Worm (Caenorhabditis elegans): Measurements from ENCODE around the gene C47A4.5.

Gene C47A4.5

ce11 chrIV:13777480-13777879 lies 32.0 kb downstream of the C47A4.5 start, which contains the start of gene rpl-18 (continued):
- peak; percentile 40 for TF ChIP-seq F13H6.1 (tag; optimal IDR thresholded peaks at IDR 0.05)
- TF ChIP-seq lin-39 (tag; optimal IDR thresholded peaks at IDR 0.05), result no peak
- peak; percentile 27 for TF ChIP-seq sem-4 (tag; optimal IDR thresholded peaks at IDR 0.05)
- TF ChIP-seq egl-27 (tag; optimal IDR thresholded peaks at IDR 0.05), result no peak

ce11 chrIV:13778710-13779109 lies 33.2 kb downstream of the C47A4.5 start, which contains the start of gene gly-10:
TSS of gene gly-10 (plus strand) at chrIV:13779096.
- no peak for TF ChIP-seq lsy-2 (tag; optimal IDR thresholded peaks at IDR 0.05)
- TF ChIP-seq ama-1 (optimal IDR thresholded peaks at IDR 0.05), result peak; percentile 9

ce11 chrIV:13782319-13782718 lies 36.8 kb downstream of the C47A4.5 start:
- no peak for TF ChIP-seq dmd-4 (tag; optimal IDR thresholded peaks at IDR 0.05)
- no peak for TF ChIP-seq unc-62 (GFP tag; optimal IDR thresholded peaks at IDR 0.05)
- no peak for TF ChIP-seq blmp-1 (tag; optimal IDR thresholded peaks at IDR 0.05; ENCODE audit: insufficient read depth)
- TF ChIP-seq Y55F3AM.14 (GFP tag; optimal IDR thresholded peaks at IDR 0.05), result no peak
- no peak for TF ChIP-seq elt-1 (tag; optimal IDR thresholded peaks at IDR 0.05)
- TF ChIP-seq ztf-4 (tag; optimal IDR thresholded peaks at IDR 0.05), result no peak

- TF ChIP-seq lsy-2 (tag; optimal IDR thresholded peaks at IDR 0.05) (peak in 1 of 2 experiments; percentile 76), mbf-1 (tag; optimal IDR thresholded peaks at IDR 0.05) (no peak), gmeb-1 (tag; optimal IDR thresholded peaks at IDR 0.05) (peak; percentile 12), unc-55 (GFP tag; optimal IDR thresholded peaks at IDR 0.05) (peak; percentile 62), nhr-129 (tag; optimal IDR thresholded peaks at IDR 0.05) (peak; percentile 77), crh-2 (tag; optimal IDR thresholded peaks at IDR 0.05) (peak; percentile 33), F13H6.1 (tag; optimal IDR thresholded peaks at IDR 0.05) (peak; percentile 2), sem-4 (tag; optimal IDR thresholded peaks at IDR 0.05) (no peak), C34F6.9 (tag; optimal IDR thresholded peaks at IDR 0.05) (peak; percentile 52)
Measured at ce11 chrIV:13783237-13784012, 37.9 kb downstream of the C47A4.5 start, which contains the start of gene iscu-1. TSS of gene iscu-1 (plus strand) at chrIV:13783962.

- TF ChIP-seq ama-1 (optimal IDR thresholded peaks at IDR 0.05), result peak; percentile 17
- no peak for TF ChIP-seq mbf-1 (tag; optimal IDR thresholded peaks at IDR 0.05)
- TF ChIP-seq nhr-129 (tag; optimal IDR thresholded peaks at IDR 0.05), result peak; percentile 44
Measured at ce11 chrIV:13784774-13785173, 39.3 kb downstream of the C47A4.5 start.

ce11 chrIV:13785545-13785944 lies 40.0 kb downstream of the C47A4.5 start, which contains the start of gene lact-9:
TSS of gene lact-9 (minus strand) at chrIV:13785645.
- TF ChIP-seq aly-2 (tag; optimal IDR thresholded peaks at IDR 0.05), result no peak
- TF ChIP-seq F13H6.1 (tag; optimal IDR thresholded peaks at IDR 0.05), result no peak
- no peak for TF ChIP-seq Y55F3AM.14 (GFP tag; optimal IDR thresholded peaks at IDR 0.05)
- TF ChIP-seq unc-55 (GFP tag; optimal IDR thresholded peaks at IDR 0.05), result no peak
- no peak for TF ChIP-seq elt-3 (tag; optimal IDR thresholded peaks at IDR 0.05)
- no peak for TF ChIP-seq unc-39 (tag; optimal IDR thresholded peaks at IDR 0.05)
- TF ChIP-seq lin-39 (tag; optimal IDR thresholded peaks at IDR 0.05), result no peak
- no peak for TF ChIP-seq dmd-4 (tag; optimal IDR thresholded peaks at IDR 0.05)

- TF ChIP-seq unc-55 (GFP tag; optimal IDR thresholded peaks at IDR 0.05) (peak; percentile 10), lsy-2 (tag; optimal IDR thresholded peaks at IDR 0.05) (no peak), crh-2 (tag; optimal IDR thresholded peaks at IDR 0.05) (peak; percentile 22), fos-1 (tag; optimal IDR thresholded peaks at IDR 0.05) (peak; percentile 58)
Measured at ce11 chrIV:13786690-13787089, 41.2 kb downstream of the C47A4.5 start, which contains the start of gene icap-1. TSS of gene icap-1 (minus strand) at chrIV:13786961.

ce11 chrIV:13788652-13789051 lies 43.1 kb downstream of the C47A4.5 start, which contains the start of the genes sas-6 and Y45F10D.7:
TSS of gene sas-6 (minus strand) at chrIV:13788731.
TSS of gene Y45F10D.7 (plus strand) at chrIV:13788907.
- peak; percentile 88 for TF ChIP-seq unc-55 (GFP tag; optimal IDR thresholded peaks at IDR 0.05)
- TF ChIP-seq mbf-1 (tag; optimal IDR thresholded peaks at IDR 0.05), result no peak
- TF ChIP-seq ceh-82 (tag; optimal IDR thresholded peaks at IDR 0.05), result no peak
- peak; percentile 73 for TF ChIP-seq crh-2 (tag; optimal IDR thresholded peaks at IDR 0.05)
- no peak for TF ChIP-seq R02D3.7 (tag; optimal IDR thresholded peaks at IDR 0.05)
- TF ChIP-seq lin-13 (GFP tag; optimal IDR thresholded peaks at IDR 0.05), result peak; percentile 61
- peak; percentile 11 for TF ChIP-seq sma-3 (GFP tag; optimal IDR thresholded peaks at IDR 0.05)
- TF ChIP-seq gmeb-1 (tag; optimal IDR thresholded peaks at IDR 0.05), result peak; percentile 86
- TF ChIP-seq unc-39 (tag; optimal IDR thresholded peaks at IDR 0.05), result no peak
- TF ChIP-seq mab-5 (tag; optimal IDR thresholded peaks at IDR 0.05), result peak; percentile 45
- TF ChIP-seq nhr-25 (tag; optimal IDR thresholded peaks at IDR 0.05), result peak; percentile 33
- no peak for TF ChIP-seq mdl-1 (tag; optimal IDR thresholded peaks at IDR 0.05)
- TF ChIP-seq lsy-2 (tag; optimal IDR thresholded peaks at IDR 0.05), result peak; percentile 95 to 99
- peak; percentile 77 for TF ChIP-seq C34F6.9 (tag; optimal IDR thresholded peaks at IDR 0.05)
- TF ChIP-seq snpc-4 (tag; optimal IDR thresholded peaks at IDR 0.05), result no peak
- peak; percentile 86 for TF ChIP-seq nhr-129 (tag; optimal IDR thresholded peaks at IDR 0.05)
- no peak for TF ChIP-seq ceh-16 (tag; optimal IDR thresholded peaks at IDR 0.05)
- TF ChIP-seq fos-1 (tag; optimal IDR thresholded peaks at IDR 0.05), result peak; percentile 17
- TF ChIP-seq peb-1 (tag; optimal IDR thresholded peaks at IDR 0.05), result no peak
- no peak for TF ChIP-seq lin-39 (tag; optimal IDR thresholded peaks at IDR 0.05)
- no peak for TF ChIP-seq sma-9 (GFP tag; optimal IDR thresholded peaks at IDR 0.05)
- TF ChIP-seq sma-9 (tag; optimal IDR thresholded peaks at IDR 0.05), result no peak
- no peak for TF ChIP-seq aly-2 (tag; optimal IDR thresholded peaks at IDR 0.05)

Measured in whole organism, L2 larva.